6 fruit fly cellular contexts compared by ENCODE assay signal in the genomic region with DNA sequence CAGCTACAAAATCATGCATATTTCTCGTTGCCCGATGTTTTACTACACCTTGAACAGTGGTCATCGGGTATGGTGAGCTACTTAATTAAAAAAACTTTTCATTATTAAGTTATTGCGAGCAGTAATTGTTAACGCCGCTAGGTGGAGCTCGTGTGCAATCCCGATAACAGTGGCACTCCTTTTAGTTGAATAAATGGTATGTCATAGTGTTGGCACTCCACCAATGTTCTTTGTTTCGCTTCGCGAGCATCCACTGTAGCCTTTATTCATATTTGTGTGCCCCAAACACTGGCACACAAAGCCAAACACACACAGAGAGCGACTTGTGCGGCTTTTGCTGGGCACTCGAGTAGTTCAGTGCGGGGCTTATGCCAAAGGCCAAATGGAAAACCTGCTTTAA.
TF ChIP-seq lines count a peak whose summit lies in the region.

No protein-coding gene starts in this region.

- peak; percentile 67 to 71 for TF ChIP-seq CTCF in S2 (optimal IDR thresholded peaks at IDR 0.05; lab: Kevin White, UChicago)
- TF ChIP-seq CTCF in whole organism, embryonic (GFP tag; optimal IDR thresholded peaks at IDR 0.05; lab: Kevin White, UChicago), result peak; percentile 83

TF ChIP-seq in whole organism, adult, 20 proteins besides CTCF, POLR2A, EP300 and RAD21 (continues in another document):
- TF ChIP-seq CG7101 (tag; optimal IDR thresholded peaks at IDR 0.05; lab: Kevin White, UChicago) (peak; percentile 67), cnc (optimal IDR thresholded peaks at IDR 0.05; lab: Kevin White, UChicago) (no peak), CG5204 (GFP tag; optimal IDR thresholded peaks at IDR 0.05; lab: Kevin White, UChicago) (peak; percentile 55), cic (GFP tag; optimal IDR thresholded peaks at IDR 0.05; lab: Kevin White, UChicago) (no peak), Mnt (GFP tag; optimal IDR thresholded peaks at IDR 0.05; lab: Kevin White, UChicago) (peak; percentile 19), CG11617 (GFP tag; optimal IDR thresholded peaks at IDR 0.05; lab: Kevin White, UChicago) (peak; percentile 3), Clk (GFP tag; optimal IDR thresholded peaks at IDR 0.05; lab: Kevin White, UChicago) (peak; percentile 27), kay (GFP tag; lab: Kevin White, UChicago; ENCODE audit: borderline replicate concordance) (no peak), CG14711 (tag; optimal IDR thresholded peaks at IDR 0.05; lab: Kevin White, UChicago) (peak; percentile 68), CG7045 (GFP tag; optimal IDR thresholded peaks at IDR 0.05; lab: Kevin White, UChicago) (peak; percentile 53), bab1 (GFP tag; optimal IDR thresholded peaks at IDR 0.05; lab: Kevin White, UChicago) (peak; percentile 11), ovo (GFP tag; optimal IDR thresholded peaks at IDR 0.05; lab: Kevin White, UChicago) (no peak), Hr96 (GFP tag; optimal IDR thresholded peaks at IDR 0.05; lab: Kevin White, UChicago) (peak; percentile 32), pad (GFP tag; optimal IDR thresholded peaks at IDR 0.05; lab: Kevin White, UChicago) (peak; percentile 36), tj (GFP tag; optimal IDR thresholded peaks at IDR 0.05; lab: Kevin White, UChicago) (no peak), CG33017 (tag; optimal IDR thresholded peaks at IDR 0.05; lab: Kevin White, UChicago) (peak; percentile 70), toe (GFP tag; optimal IDR thresholded peaks at IDR 0.05; lab: Kevin White, UChicago) (peak; percentile 61)

TF ChIP-seq in whole organism, embryonic, 481 proteins besides CTCF, POLR2A, EP300 and RAD21 (continues in another document):
- TF ChIP-seq pfk (GFP tag; optimal IDR thresholded peaks at IDR 0.05; lab: Kevin White, UChicago), result no peak
- peak; percentile 82 for TF ChIP-seq Ssrp (tag; optimal IDR thresholded peaks at IDR 0.05; lab: Kevin White, UChicago)
- peak; percentile 80 for TF ChIP-seq CG15601 (tag; optimal IDR thresholded peaks at IDR 0.05; lab: Kevin White, UChicago)
- peak; percentile 87 for TF ChIP-seq CG4404 (GFP tag; IDR thresholded peaks at IDR 0.05; lab: Robert Waterston, UW)
- TF ChIP-seq CG12769 (tag; optimal IDR thresholded peaks at IDR 0.05; lab: Kevin White, UChicago), result peak; percentile 94
- peak; percentile 45 for TF ChIP-seq CG30020 (tag; optimal IDR thresholded peaks at IDR 0.05; lab: Kevin White, UChicago)
- TF ChIP-seq CG7357 (GFP tag; IDR thresholded peaks at IDR 0.05; lab: Robert Waterston, UW), result peak; percentile 82
- TF ChIP-seq kni (GFP tag; optimal IDR thresholded peaks at IDR 0.05; lab: Kevin White, UChicago), result peak; percentile 55
- peak; percentile 87 for TF ChIP-seq CG14441 (GFP tag; IDR thresholded peaks at IDR 0.05; lab: Robert Waterston, UW)
- peak; percentile 76 for TF ChIP-seq CG31441 (GFP tag; IDR thresholded peaks at IDR 0.05; lab: Robert Waterston, UW)
- peak; percentile 98 for TF ChIP-seq Ets65A (GFP tag; lab: Kevin White, UChicago)
- TF ChIP-seq E2f1 (GFP tag; IDR thresholded peaks at IDR 0.05; lab: Robert Waterston, UW), result peak; percentile 90
- peak; percentile 78 for TF ChIP-seq CG8089 (GFP tag; optimal IDR thresholded peaks at IDR 0.05; lab: Kevin White, UChicago)
- TF ChIP-seq ham (GFP tag; IDR thresholded peaks at IDR 0.05; lab: Robert Waterston, UW), result peak; percentile 81
- peak; percentile 3 for TF ChIP-seq CG9797 (GFP tag; optimal IDR thresholded peaks at IDR 0.05; lab: Kevin White, UChicago)
- TF ChIP-seq CG4854 (GFP tag; optimal IDR thresholded peaks at IDR 0.05; lab: Kevin White, UChicago), result peak; percentile 84
- TF ChIP-seq bowl (GFP tag; IDR thresholded peaks at IDR 0.05; lab: Robert Waterston, UW), result peak; percentile 89
- peak; percentile 84 for TF ChIP-seq CG17359 (tag; optimal IDR thresholded peaks at IDR 0.05; lab: Kevin White, UChicago)

TF ChIP-seq in whole organism, prepupa, 60 proteins besides CTCF, POLR2A, EP300 and RAD21 (continues in another document):
- peak; percentile 93 for TF ChIP-seq Gug (GFP tag; IDR thresholded peaks at IDR 0.05; lab: Robert Waterston, UW)
- peak; percentile 99 for TF ChIP-seq svp (GFP tag; lab: Kevin White, UChicago)
- TF ChIP-seq Ets96B (tag; optimal IDR thresholded peaks at IDR 0.05; lab: Kevin White, UChicago), result peak; percentile 80
- TF ChIP-seq CG10669 (GFP tag; optimal IDR thresholded peaks at IDR 0.05; lab: Kevin White, UChicago), result peak; percentile 79
- TF ChIP-seq CG9139 (GFP tag; optimal IDR thresholded peaks at IDR 0.05; lab: Kevin White, UChicago), result peak; percentile 39
- TF ChIP-seq pdm3 (GFP tag; optimal IDR thresholded peaks at IDR 0.05; lab: Kevin White, UChicago), result peak; percentile 94
- TF ChIP-seq Eip78C (GFP tag; lab: Kevin White, UChicago), result peak; percentile 97
- peak; percentile 64 to 80 for TF ChIP-seq salr (GFP tag; optimal IDR thresholded peaks at IDR 0.05; lab: Kevin White, UChicago)
- peak; percentile 78 for TF ChIP-seq CG1621 (tag; optimal IDR thresholded peaks at IDR 0.05; lab: Kevin White, UChicago)
- peak; percentile 95 for TF ChIP-seq Hr39 (GFP tag; optimal IDR thresholded peaks at IDR 0.05; lab: Kevin White, UChicago)
- TF ChIP-seq fkh (GFP tag; optimal IDR thresholded peaks at IDR 0.05; lab: Kevin White, UChicago), result peak; percentile 57
- TF ChIP-seq CG16779 (tag; optimal IDR thresholded peaks at IDR 0.05; lab: Kevin White, UChicago), result peak; percentile 78
- TF ChIP-seq fd85E (GFP tag; optimal IDR thresholded peaks at IDR 0.05; lab: Kevin White, UChicago), result peak; percentile 68
- TF ChIP-seq Lpt (GFP tag; optimal IDR thresholded peaks at IDR 0.05; lab: Kevin White, UChicago), result peak; percentile 79
- peak; percentile 84 for TF ChIP-seq CG7368 (GFP tag; optimal IDR thresholded peaks at IDR 0.05; lab: Kevin White, UChicago)
- peak; percentile 95 for TF ChIP-seq esn (GFP tag; optimal IDR thresholded peaks at IDR 0.05; lab: Kevin White, UChicago)
- TF ChIP-seq CG6792 (GFP tag; optimal IDR thresholded peaks at IDR 0.05; lab: Kevin White, UChicago), result peak; percentile 94
- peak; percentile 94 for TF ChIP-seq Sox102F (GFP tag; optimal IDR thresholded peaks at IDR 0.05; lab: Kevin White, UChicago)

TF ChIP-seq in whole organism, pupa, 21 proteins besides CTCF, POLR2A, EP300 and RAD21 (continues in another document):
- TF ChIP-seq fd96Ca (GFP tag; IDR thresholded peaks at IDR 0.05; lab: Robert Waterston, UW), result peak; percentile 96
- peak; percentile 88 for TF ChIP-seq CG10348 (GFP tag; IDR thresholded peaks at IDR 0.05; lab: Robert Waterston, UW)
- TF ChIP-seq rn (GFP tag; IDR thresholded peaks at IDR 0.05; lab: Robert Waterston, UW), result peak; percentile 84
- peak; percentile 71 for TF ChIP-seq CG34367 (tag; optimal IDR thresholded peaks at IDR 0.05; lab: Kevin White, UChicago)
- peak; percentile 95 for TF ChIP-seq CG4496 (GFP tag; IDR thresholded peaks at IDR 0.05; lab: Robert Waterston, UW)
- TF ChIP-seq CG14655 (GFP tag; optimal IDR thresholded peaks at IDR 0.05; lab: Kevin White, UChicago), result peak; percentile 82
- peak; percentile 90 for TF ChIP-seq Pif1A (GFP tag; optimal IDR thresholded peaks at IDR 0.05; lab: Kevin White, UChicago)
- TF ChIP-seq CG32121 (GFP tag; IDR thresholded peaks at IDR 0.05; lab: Robert Waterston, UW), result peak; percentile 95
- peak; percentile 86 for TF ChIP-seq Pif1B (GFP tag; optimal IDR thresholded peaks at IDR 0.05; lab: Kevin White, UChicago)
- peak; percentile 81 for TF ChIP-seq CG8159 (tag; optimal IDR thresholded peaks at IDR 0.05; lab: Kevin White, UChicago)
- TF ChIP-seq Snoo (tag; optimal IDR thresholded peaks at IDR 0.05; lab: Kevin White, UChicago), result peak; percentile 60
- peak; percentile 84 for TF ChIP-seq CG15710 (tag; optimal IDR thresholded peaks at IDR 0.05; lab: Kevin White, UChicago)
- TF ChIP-seq Ets98B (GFP tag; IDR thresholded peaks at IDR 0.05; lab: Robert Waterston, UW), result peak; percentile 95
- TF ChIP-seq gl (tag; optimal IDR thresholded peaks at IDR 0.05; lab: Kevin White, UChicago), result peak; percentile 57
- peak; percentile 70 for TF ChIP-seq CG8301 (tag; optimal IDR thresholded peaks at IDR 0.05; lab: Kevin White, UChicago)
- no peak for TF ChIP-seq EcR (GFP tag; optimal IDR thresholded peaks at IDR 0.05; lab: Kevin White, UChicago)
- no peak for TF ChIP-seq D1 (tag; optimal IDR thresholded peaks at IDR 0.05; lab: Kevin White, UChicago)
- TF ChIP-seq CG17806 (tag; optimal IDR thresholded peaks at IDR 0.05; lab: Kevin White, UChicago), result peak; percentile 82
- peak; percentile 71 for TF ChIP-seq CG9948 (tag; optimal IDR thresholded peaks at IDR 0.05; lab: Kevin White, UChicago)
- TF ChIP-seq CG12605 (GFP tag; IDR thresholded peaks at IDR 0.05; lab: Robert Waterston, UW), result peak; percentile 88

TF ChIP-seq in whole organism, wandering third instar larva, 38 proteins besides CTCF, POLR2A, EP300 and RAD21 (continues in another document):
- peak; percentile 87 for TF ChIP-seq Sp1 (GFP tag; optimal IDR thresholded peaks at IDR 0.05; lab: Kevin White, UChicago)
- TF ChIP-seq GATAd (GFP tag; optimal IDR thresholded peaks at IDR 0.05; lab: Kevin White, UChicago), result peak; percentile 44
- no peak for TF ChIP-seq Hr83 (GFP tag; optimal IDR thresholded peaks at IDR 0.05; lab: Kevin White, UChicago; ENCODE audit: poor library complexity, severe bottlenecking)
- TF ChIP-seq Jra (GFP tag; optimal IDR thresholded peaks at IDR 0.05; lab: Kevin White, UChicago), result peak; percentile 72
- TF ChIP-seq Rel (GFP tag; optimal IDR thresholded peaks at IDR 0.05; lab: Kevin White, UChicago), result peak; percentile 64
- TF ChIP-seq Rel (tag; optimal IDR thresholded peaks at IDR 0.05; lab: Kevin White, UChicago), result peak; percentile 29
- peak; percentile 82 to 90 for TF ChIP-seq foxo (GFP tag; optimal IDR thresholded peaks at IDR 0.05; lab: Kevin White, UChicago)
- peak; percentile 94 for TF ChIP-seq Hnf4 (GFP tag; optimal IDR thresholded peaks at IDR 0.05; lab: Kevin White, UChicago)
- TF ChIP-seq sage (GFP tag; optimal IDR thresholded peaks at IDR 0.05; lab: Kevin White, UChicago), result peak; percentile 84
- TF ChIP-seq CrebA (GFP tag; optimal IDR thresholded peaks at IDR 0.05; lab: Kevin White, UChicago; ENCODE audit: borderline replicate concordance), result peak; percentile 22
- TF ChIP-seq Mio (GFP tag; optimal IDR thresholded peaks at IDR 0.05; lab: Kevin White, UChicago), result peak; percentile 54
- peak; percentile 73 for TF ChIP-seq CG9705 (GFP tag; optimal IDR thresholded peaks at IDR 0.05; lab: Kevin White, UChicago)
- peak; percentile 6 for TF ChIP-seq Vsx2 (GFP tag; optimal IDR thresholded peaks at IDR 0.05; lab: Kevin White, UChicago; ENCODE audit: partially characterized antibody)
- TF ChIP-seq Abd-B (GFP tag; optimal IDR thresholded peaks at IDR 0.05; lab: Kevin White, UChicago), result no peak
- TF ChIP-seq Dfd (GFP tag; optimal IDR thresholded peaks at IDR 0.05; lab: Kevin White, UChicago), result no peak
- TF ChIP-seq HLH106 (tag; optimal IDR thresholded peaks at IDR 0.05; lab: Kevin White, UChicago), result peak; percentile 86
- peak; percentile 93 for TF ChIP-seq fru (GFP tag; optimal IDR thresholded peaks at IDR 0.05; lab: Kevin White, UChicago)
- TF ChIP-seq dsf (GFP tag; optimal IDR thresholded peaks at IDR 0.05; lab: Kevin White, UChicago; ENCODE audit: borderline replicate concordance), result peak; percentile 53
- TF ChIP-seq pan (optimal IDR thresholded peaks at IDR 0.05; lab: Kevin White, UChicago), result no peak
- TF ChIP-seq woc (GFP tag; optimal IDR thresholded peaks at IDR 0.05; lab: Kevin White, UChicago), result peak; percentile 94
- TF ChIP-seq ey (GFP tag; optimal IDR thresholded peaks at IDR 0.05; lab: Kevin White, UChicago), result peak; percentile 96
